Worm (Caenorhabditis elegans) whole organism, midembryonic: Measurements from ENCODE around the gene Y49F6B.12.

Source experiments
- T22C8.4 ChIP-seq: fragments of 200-800 bp; sonication (Bioruptor generic); IDR thresholded peaks from 2 replicates; pipeline ENCODE4 v1.3.6; 2022; ENCODE audit warnings: missing genetic modification characterization, missing compliant biosample characterization
- cog-1 ChIP-seq: sonication (generic microtip); optimal IDR thresholded peaks from 2 replicates; lab custom pipeline; 2016; ENCODE audit warnings: missing genetic modification characterization, missing compliant biosample characterization
- flt-1 ChIP-seq: fragments of 200-800 bp; sonication (Bioruptor generic); IDR thresholded peaks from 2 replicates; pipeline ENCODE4 v1.3.6; 2022; ENCODE audit warnings: missing genetic modification characterization, missing compliant biosample characterization
- klf-2 ChIP-seq: fragments of 200-800 bp; sonication (Bioruptor generic); conservative IDR thresholded peaks from 2 replicates; pipeline ENCODE4 v1.3.6; 2022; ENCODE audit warnings: missing genetic modification reagents, missing genetic modification characterization, missing compliant biosample characterization
- ref-1 ChIP-seq: fragments of 200-800 bp; sonication (Bioruptor generic); conservative IDR thresholded peaks from 2 replicates; pipeline ENCODE4 v1.3.6; 2022; ENCODE audit warnings: missing genetic modification reagents, missing genetic modification characterization, missing compliant biosample characterization
- tab-1 ChIP-seq: fragments of 200-800 bp; sonication (Bioruptor generic); IDR thresholded peaks from 2 replicates; pipeline ENCODE4 v1.3.6; 2022; ENCODE audit warnings: missing genetic modification characterization, missing compliant biosample characterization
- ztf-29 ChIP-seq: fragments of 200-800 bp; sonication (Bioruptor generic); IDR thresholded peaks from 2 replicates; pipeline ENCODE4 v1.3.6; 2022; ENCODE audit warnings: missing genetic modification reagents, missing genetic modification characterization, missing compliant biosample characterization

DNA sequence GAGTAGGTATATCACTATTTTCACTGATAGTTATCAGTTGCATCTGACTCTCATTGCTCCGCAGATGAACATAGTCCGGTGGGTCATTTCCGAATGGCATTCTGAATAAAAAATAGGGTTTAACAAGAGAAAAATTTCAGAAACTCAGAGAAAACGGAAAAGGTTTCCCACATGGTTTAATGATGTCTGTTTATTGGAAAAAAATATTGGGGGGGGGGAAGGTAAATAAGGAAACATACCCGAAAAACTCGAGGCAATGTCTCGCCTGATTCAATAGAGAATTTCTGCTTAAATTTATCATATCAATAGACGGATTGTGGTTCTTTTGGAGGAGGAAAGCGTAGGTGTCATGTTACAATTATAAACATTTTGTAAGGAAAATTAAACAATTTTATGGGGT is 46.8 kb downstream of the Y49F6B.12 start, which contains the start of gene nep-11:
- no peak for TF ChIP-seq flt-1
- no peak for TF ChIP-seq klf-2
- TF ChIP-seq ref-1 (GFP tag; lab: Robert Waterston, UW): no peak
- no peak for TF ChIP-seq T22C8.4
- no peak for TF ChIP-seq tab-1 (GFP tag; lab: Robert Waterston, UW)
- TF ChIP-seq ztf-29 (GFP tag; lab: Robert Waterston, UW): no peak
- TF ChIP-seq cog-1 (tag; lab: Kevin White, UChicago): no peak
